Worm (Caenorhabditis elegans): ENCODE measurements around the gene ggtb-1.
A peak's percentile ranks its signal among the peaks of the same experiment; 100 is the strongest.

The ggtb-1 gene

ce11 chrIII:7116615-7117252, 16.8 kb upstream of the ggtb-1 start (continued):
- TF ChIP-seq aha-1 (tag) (peak; percentile 91), dmd-8 (GFP tag; IDR thresholded peaks at IDR 0.05) (no peak), php-3 (GFP tag; IDR thresholded peaks at IDR 0.05) (no peak), pqm-1 (tag; optimal IDR thresholded peaks at IDR 0.05) (peak; percentile 69), arid-1 (GFP tag; conservative IDR thresholded peaks at IDR 0.05) (0 out of 2 replicates have a peak, but pooled peaks have one; percentile 28), nhr-42 (GFP tag; IDR thresholded peaks at IDR 0.05) (no peak), attf-4 (tag; optimal IDR thresholded peaks at IDR 0.05) (no peak), ztf-7 (tag; optimal IDR thresholded peaks at IDR 0.05) (peak; percentile 16), vab-7 (GFP tag; IDR thresholded peaks at IDR 0.05) (no peak), zip-11 (GFP tag; IDR thresholded peaks at IDR 0.05) (no peak), ctbp-1 (GFP tag; IDR thresholded peaks at IDR 0.05) (no peak), ceh-28 (tag; optimal IDR thresholded peaks at IDR 0.05) (no peak), nhr-76 (tag; optimal IDR thresholded peaks at IDR 0.05) (no peak), T26A8.4 (GFP tag; IDR thresholded peaks at IDR 0.05) (no peak), ceh-20 (GFP tag; IDR thresholded peaks at IDR 0.05) (no peak)

DNA sequence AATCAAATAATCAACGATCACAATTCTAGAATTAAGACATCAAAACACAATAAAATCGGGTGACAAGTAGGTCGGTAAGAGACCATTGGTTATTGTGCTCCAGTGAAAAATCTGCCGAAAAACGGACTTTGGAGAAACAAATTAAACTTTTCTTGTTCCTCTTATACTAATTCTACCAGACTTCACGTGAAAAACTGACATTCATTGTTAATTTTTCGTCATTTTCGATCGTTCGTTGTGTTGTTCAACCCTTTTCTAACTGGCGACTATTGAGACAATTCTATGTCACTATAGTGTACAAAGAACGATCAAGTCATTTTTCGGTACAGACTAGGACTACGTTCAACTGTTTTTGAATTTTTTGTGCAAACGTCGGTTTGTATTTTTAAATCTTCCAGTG, 13.1 kb upstream of the ggtb-1 start:
- TF ChIP-seq lsy-2 (tag; optimal IDR thresholded peaks at IDR 0.05) (peak in 1 of 2 experiments; percentile 66), egl-27 (tag; optimal IDR thresholded peaks at IDR 0.05) (no peak), nhr-10 (tag; optimal IDR thresholded peaks at IDR 0.05) (peak; percentile 33), mes-2 (tag; optimal IDR thresholded peaks at IDR 0.05; ENCODE audit: poor library complexity, severe bottlenecking) (peak; percentile 45), nhr-76 (tag; optimal IDR thresholded peaks at IDR 0.05) (no peak), mdt-29 (GFP tag; IDR thresholded peaks at IDR 0.05) (no peak), arid-1 (GFP tag; conservative IDR thresholded peaks at IDR 0.05) (0 out of 2 replicates have a peak, but pooled peaks have one; percentile 14), nhr-77 (tag; optimal IDR thresholded peaks at IDR 0.05) (peak; percentile 29), nhr-48 (tag; optimal IDR thresholded peaks at IDR 0.05) (peak; percentile 41), ceh-32 (tag; optimal IDR thresholded peaks at IDR 0.05; ENCODE audit: poor library complexity) (no peak), nhr-28 (tag; optimal IDR thresholded peaks at IDR 0.05) (peak; percentile 63), daf-16 (GFP tag; optimal IDR thresholded peaks at IDR 0.05) (no peak), daf-16 (tag; optimal IDR thresholded peaks at IDR 0.05) (peak; percentile 61), pqm-1 (tag; optimal IDR thresholded peaks at IDR 0.05) (peak; percentile 12), hlh-30 (tag; optimal IDR thresholded peaks at IDR 0.05; ENCODE audit: insufficient read depth) (peak; percentile 37), ama-1 (optimal IDR thresholded peaks at IDR 0.05) (peak; percentile 59), dve-1 (tag; optimal IDR thresholded peaks at IDR 0.05; ENCODE audit: insufficient read depth) (peak; percentile 64), hlh-11 (tag; optimal IDR thresholded peaks at IDR 0.05) (peak; percentile 27), mxl-2 (GFP tag; conservative IDR thresholded peaks at IDR 0.05) (peak; percentile 96), ztf-7 (tag; optimal IDR thresholded peaks at IDR 0.05) (peak; percentile 31), mep-1 (tag; optimal IDR thresholded peaks at IDR 0.05) (peak; percentile 40), nhr-41 (GFP tag; IDR thresholded peaks at IDR 0.05) (no peak), T20F7.1 (GFP tag; optimal IDR thresholded peaks at IDR 0.05) (peak; percentile 39), duxl-1 (tag; optimal IDR thresholded peaks at IDR 0.05; ENCODE audit: poor library complexity) (peak; percentile 16), php-3 (GFP tag; IDR thresholded peaks at IDR 0.05) (no peak), dmd-6 (GFP tag; IDR thresholded peaks at IDR 0.05) (peak; percentile 55; the same call in 1 of the 2 replicates)

ce11 chrIII:7122860-7123259, 10.7 kb upstream of the ggtb-1 start, which contains the start of the genes B0280.9 and rpia-1:
Gene B0280.9 (minus strand): TSS chrIII:7122895.
Gene rpia-1 (plus strand): TSS chrIII:7123128.
- peak; percentile 23 for TF ChIP-seq pqm-1 (tag; optimal IDR thresholded peaks at IDR 0.05)
- peak; percentile 16 for TF ChIP-seq nhr-10 (tag; optimal IDR thresholded peaks at IDR 0.05)
- TF ChIP-seq ceh-62 (tag; optimal IDR thresholded peaks at IDR 0.05) = no peak
- no peak for TF ChIP-seq attf-4 (tag; optimal IDR thresholded peaks at IDR 0.05)
- peak; percentile 5 for TF ChIP-seq ztf-7 (tag; optimal IDR thresholded peaks at IDR 0.05)
- peak; percentile 6 for TF ChIP-seq dpl-1 (GFP tag; optimal IDR thresholded peaks at IDR 0.05)
- no peak for TF ChIP-seq spr-1 (tag; optimal IDR thresholded peaks at IDR 0.05)
- TF ChIP-seq lsy-2 (tag; optimal IDR thresholded peaks at IDR 0.05) = peak; percentile 42 to 96
- TF ChIP-seq aha-1 (tag) = peak; percentile 79
- TF ChIP-seq hlh-11 (tag; optimal IDR thresholded peaks at IDR 0.05) = peak; percentile 40
- peak; percentile 44 for TF ChIP-seq mes-2 (tag; optimal IDR thresholded peaks at IDR 0.05; ENCODE audit: poor library complexity, severe bottlenecking)
- TF ChIP-seq nhr-28 (tag; optimal IDR thresholded peaks at IDR 0.05) = peak; percentile 6
- TF ChIP-seq gei-8 (GFP tag; optimal IDR thresholded peaks at IDR 0.05) = no peak
- peak; percentile 25 for TF ChIP-seq mep-1 (tag; optimal IDR thresholded peaks at IDR 0.05)
- TF ChIP-seq unc-62 (GFP tag; optimal IDR thresholded peaks at IDR 0.05 in 1 of 2) = peak in 1 of 2 experiments; percentile 73
- TF ChIP-seq unc-62 (tag; optimal IDR thresholded peaks at IDR 0.05) = no peak
- TF ChIP-seq daf-16 (GFP tag; optimal IDR thresholded peaks at IDR 0.05) = no peak
- peak; percentile 72 for TF ChIP-seq daf-16 (tag; optimal IDR thresholded peaks at IDR 0.05)
- peak; percentile 41 for TF ChIP-seq nhr-77 (tag; optimal IDR thresholded peaks at IDR 0.05)
- TF ChIP-seq dve-1 (tag; optimal IDR thresholded peaks at IDR 0.05; ENCODE audit: insufficient read depth) = peak; percentile 52

All from whole organism, L4 larva.